Worm (Caenorhabditis elegans) whole organism, midembryonic: ENCODE measurements around the gene srt-74.
"Not testable (repeated sequence)": the region's sequence is repeated elsewhere in the genome, so short reads cannot be mapped to it uniquely, and the experiment has no call there.

Experiments
- tab-1 ChIP-seq: fragments of 200-800 bp; sonication (Bioruptor generic); IDR thresholded peaks from 2 replicates; pipeline ENCODE4 v1.3.6; 2022; ENCODE audit warnings: missing genetic modification characterization, missing compliant biosample characterization
- ztf-23 ChIP-seq: fragments of 200-800 bp; sonication (Bioruptor generic); IDR thresholded peaks from 2 replicates; pipeline ENCODE4 v1.3.6; 2022; ENCODE audit warnings: missing genetic modification reagents, missing genetic modification characterization, missing compliant biosample characterization

DNA sequence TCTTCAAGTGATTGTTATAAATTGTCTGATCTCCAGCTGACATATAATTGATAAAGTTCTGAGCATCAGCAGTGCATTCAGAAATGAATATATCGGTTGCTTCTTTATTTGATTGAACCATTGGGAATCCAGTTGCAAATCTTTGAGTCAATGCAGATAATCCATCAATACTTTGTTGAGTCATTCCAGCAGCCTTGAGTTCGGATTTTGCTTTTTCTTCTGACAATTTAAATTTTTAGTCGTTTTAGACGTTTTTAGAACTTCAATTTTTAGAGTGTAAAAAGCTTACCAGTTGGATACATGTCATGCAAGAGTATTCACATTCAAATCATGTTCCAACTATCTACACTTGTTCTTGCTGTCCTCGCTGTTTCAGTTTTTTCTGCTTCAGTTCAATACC lies 27.5 kb upstream of the srt-74 start, which contains the start of gene F14D7.14:
- TF ChIP-seq ztf-23, tab-1 (GFP tag; lab: Robert Waterston, UW): not testable (repeated sequence)
